Fruit fly (Drosophila melanogaster): ENCODE measurements around the gene Ugt304A1.

Ugt304A1 gene

DNA sequence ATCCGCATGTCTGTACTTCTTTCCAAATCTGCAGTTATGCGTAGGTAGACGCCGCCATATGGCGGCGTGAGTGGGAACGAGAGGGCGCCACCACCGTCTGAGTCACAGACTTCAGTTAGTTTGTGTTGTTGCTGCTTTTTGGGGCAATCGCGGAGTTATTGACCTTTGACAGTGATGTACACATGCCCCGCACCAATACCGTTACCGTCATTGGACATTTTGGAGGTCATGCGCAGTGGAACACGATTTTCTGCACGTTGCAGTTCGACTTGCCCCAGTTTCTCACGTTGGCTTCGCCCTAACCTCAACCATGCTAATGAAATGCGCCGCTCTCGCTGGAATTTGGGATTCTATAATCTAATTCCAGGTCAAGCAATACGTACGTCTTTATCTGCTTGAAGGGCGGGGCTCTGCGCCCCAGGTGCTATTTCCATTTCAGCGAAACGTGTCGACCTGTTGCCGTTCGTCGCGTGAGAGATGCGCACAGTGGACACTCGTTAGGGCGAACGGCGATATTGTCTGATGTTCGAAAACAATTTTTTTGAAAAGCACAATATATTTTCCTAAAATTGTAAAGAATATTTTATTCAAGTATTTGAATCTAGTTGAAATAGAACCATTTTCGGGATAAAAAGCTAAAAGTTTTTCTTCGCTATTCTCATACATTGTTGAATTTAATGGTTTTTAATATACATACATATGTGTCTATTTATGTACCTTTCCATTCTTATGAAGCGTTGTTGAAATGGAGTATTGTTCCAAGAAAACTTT is 36.3 kb upstream of the Ugt304A1 start (continued):
- TF ChIP-seq CG11085 (GFP tag; IDR thresholded peaks at IDR 0.05) (peak; percentile 64), CG16815 (GFP tag; optimal IDR thresholded peaks at IDR 0.05) (peak; percentile 55), aop (GFP tag; IDR thresholded peaks at IDR 0.05) (no peak), CG15696 (tag; optimal IDR thresholded peaks at IDR 0.05) (peak; percentile 18), CG10431 (GFP tag; optimal IDR thresholded peaks at IDR 0.05) (no peak), NfI (GFP tag; optimal IDR thresholded peaks at IDR 0.05) (peak; percentile 73), Lim3 (GFP tag; IDR thresholded peaks at IDR 0.05) (0 out of 2 replicates have a peak, but pooled peaks have one; percentile 7), CG17802 (tag; optimal IDR thresholded peaks at IDR 0.05) (peak; percentile 38), Trl (optimal IDR thresholded peaks at IDR 0.05) (no peak), Trl (GFP tag; optimal IDR thresholded peaks at IDR 0.05) (peak; percentile 63), Sry-δ (GFP tag; optimal IDR thresholded peaks at IDR 0.05) (peak; percentile 34), Dip3 (GFP tag; optimal IDR thresholded peaks at IDR 0.05) (peak; percentile 65), Fer2 (tag; optimal IDR thresholded peaks at IDR 0.05) (peak; percentile 62), CG1602 (GFP tag; optimal IDR thresholded peaks at IDR 0.05) (peak; percentile 23), lola (GFP tag; optimal IDR thresholded peaks at IDR 0.05) (peak in 1 of 3 experiments; percentile 49), Taf1 (GFP tag; IDR thresholded peaks at IDR 0.05) (no peak; the same call in 1 of the 2 replicates), trh (GFP tag; optimal IDR thresholded peaks at IDR 0.05) (no peak), CG11695 (GFP tag; IDR thresholded peaks at IDR 0.05) (peak; percentile 63; the same call in 2 of the 3 replicates), CG14050 (GFP tag; IDR thresholded peaks at IDR 0.05) (peak; percentile 66), CG8089 (GFP tag; optimal IDR thresholded peaks at IDR 0.05) (peak; percentile 19), dan (GFP tag; IDR thresholded peaks at IDR 0.05) (no peak), CG11723 (GFP tag; optimal IDR thresholded peaks at IDR 0.05) (no peak), onecut (GFP tag; IDR thresholded peaks at IDR 0.05) (peak; percentile 34; the same call in 1 of the 2 replicates), CG12155 (GFP tag; optimal IDR thresholded peaks at IDR 0.05) (peak; percentile 89), Hr3 (GFP tag; optimal IDR thresholded peaks at IDR 0.05) (peak; percentile 77), ato (GFP tag; IDR thresholded peaks at IDR 0.05; ENCODE audit: partially characterized antibody) (no peak), MESR4 (GFP tag; optimal IDR thresholded peaks at IDR 0.05) (peak; percentile 57), corto (GFP tag; optimal IDR thresholded peaks at IDR 0.05) (no peak), so (GFP tag; IDR thresholded peaks at IDR 0.05) (peak; percentile 64; the same call in 1 of the 3 replicates), Oli (tag; optimal IDR thresholded peaks at IDR 0.05) (peak; percentile 58), CG3163 (GFP tag; optimal IDR thresholded peaks at IDR 0.05) (peak; percentile 34), CG8281 (tag; optimal IDR thresholded peaks at IDR 0.05) (peak; percentile 9), CG30403 (GFP tag; optimal IDR thresholded peaks at IDR 0.05) (peak; percentile 88), CG18764 (GFP tag; optimal IDR thresholded peaks at IDR 0.05) (peak; percentile 44), scrt (GFP tag; optimal IDR thresholded peaks at IDR 0.05) (peak; percentile 99), CG17912 (GFP tag; optimal IDR thresholded peaks at IDR 0.05) (no peak), TFAM (GFP tag; optimal IDR thresholded peaks at IDR 0.05) (no peak), CG31365 (tag; optimal IDR thresholded peaks at IDR 0.05) (no peak), inv (GFP tag; IDR thresholded peaks at IDR 0.05; ENCODE audit: partially characterized antibody) (peak; percentile 32; the same call in 1 of the 2 replicates), CG8290 (GFP tag; optimal IDR thresholded peaks at IDR 0.05) (peak; percentile 62), CG8290 (tag; optimal IDR thresholded peaks at IDR 0.05) (peak in 1 of 2 experiments; percentile 81), CG14441 (GFP tag; IDR thresholded peaks at IDR 0.05) (peak; percentile 83), abd-A (tag; optimal IDR thresholded peaks at IDR 0.05) (peak; percentile 82), tgo (GFP tag; IDR thresholded peaks at IDR 0.05) (peak; percentile 79), dati (GFP tag; IDR thresholded peaks at IDR 0.05) (no peak), Gug (GFP tag; IDR thresholded peaks at IDR 0.05) (peak; percentile 87), YL-1 (GFP tag; optimal IDR thresholded peaks at IDR 0.05) (peak; percentile 57), gsb (GFP tag; IDR thresholded peaks at IDR 0.05) (no peak), amos (GFP tag; IDR thresholded peaks at IDR 0.05; ENCODE audit: partially characterized antibody) (peak; percentile 23; the same call in 1 of the 2 replicates), Tbp (GFP tag; optimal IDR thresholded peaks at IDR 0.05) (no peak)
